Fruit fly (Drosophila melanogaster) whole organism, wandering third instar larva: ENCODE measurements around the gene CG6310.
A peak's percentile ranks its signal among the peaks of the same experiment; 100 is the strongest.

ENCODE experiments used
- Abd-B ChIP-seq: fragments of >200 bp; optimal IDR thresholded peaks from 2 replicates; lab custom pipeline; 2017; ENCODE audit warnings: missing biosample characterization, missing genetic modification characterization
- CG32264 ChIP-seq: fragments of 200-800 bp; sonication (Bioruptor generic); optimal IDR thresholded peaks from 2 replicates; lab custom pipeline; 2016; ENCODE audit warnings: missing biosample characterization, missing genetic modification characterization
- CG9705 ChIP-seq: fragments of 200-800 bp; sonication (Bioruptor generic); optimal IDR thresholded peaks from 2 replicates; lab custom pipeline; 2018; ENCODE audit warnings: missing biosample characterization, mild to moderate bottlenecking, missing genetic modification characterization
- CrebA ChIP-seq: fragments of 200-800 bp; sonication (Bioruptor generic); optimal IDR thresholded peaks from 2 replicates; lab custom pipeline; 2016; ENCODE audit warnings: missing biosample characterization, mild to moderate bottlenecking, missing genetic modification characterization, borderline replicate concordance
- Dif ChIP-seq: fragments of 200-275, 200-300 bp; sonication (Bioruptor generic); optimal IDR thresholded peaks from 2 replicates; lab custom pipeline; 2018; ENCODE audit warnings: missing biosample characterization, missing genetic modification characterization; ENCODE audit not compliant: partially characterized antibody
- HLH106 ChIP-seq: fragments of 200-800 bp; optimal IDR thresholded peaks from 3 replicates; lab custom pipeline; 2019; ENCODE audit warnings: missing biosample characterization, mild to moderate bottlenecking, missing genetic modification characterization, moderate library complexity
- Hr83 ChIP-seq: fragments of 200-300 bp; sonication (Bioruptor generic); optimal IDR thresholded peaks from 2 replicates; lab custom pipeline; 2016; ENCODE audit warnings: missing biosample characterization, mild to moderate bottlenecking, missing genetic modification characterization, moderate library complexity; ENCODE audit not compliant: poor library complexity, severe bottlenecking
- Mio ChIP-seq: sonication (Bioruptor generic); optimal IDR thresholded peaks from 2 replicates; lab custom pipeline; 2016; ENCODE audit warnings: missing biosample characterization, missing genetic modification characterization
- Myc ChIP-seq: fragments of >200 bp; optimal IDR thresholded peaks from 2 replicates; lab custom pipeline; 2017
- N ChIP-seq: fragments of >200 bp; optimal IDR thresholded peaks from 2 replicates; lab custom pipeline; 2018; ENCODE audit warnings: missing biosample characterization, missing external identifiers, missing genetic modification characterization
- OdsH ChIP-seq: fragments of 200-800 bp; sonication (Bioruptor generic); optimal IDR thresholded peaks from 2 replicates; lab custom pipeline; 2016; ENCODE audit warnings: missing biosample characterization, mild to moderate bottlenecking, missing genetic modification characterization
- Rel ChIP-seq, 2 experiments: fragments of 200-800 bp; sonication (Bioruptor generic) in 1 of 2; optimal IDR thresholded peaks; 2 replicates in 1 of 2; 3 replicates in 1 of 2; lab custom pipeline; 2016 to 2019; ENCODE audit warnings: mild to moderate bottlenecking in 2 of 2, missing biosample characterization in 2 of 2, missing genetic modification characterization in 2 of 2, moderate library complexity in 1 of 2
- Sp1 ChIP-seq: fragments of 200-800 bp; sonication (Bioruptor generic); optimal IDR thresholded peaks from 3 replicates; lab custom pipeline; 2019; ENCODE audit warnings: missing biosample characterization, mild to moderate bottlenecking, missing genetic modification characterization, moderate library complexity
- Vsx2 ChIP-seq: fragments of 200-300, 225-300 bp; sonication (Bioruptor generic); optimal IDR thresholded peaks from 2 replicates; lab custom pipeline; 2018; ENCODE audit warnings: missing biosample characterization, missing genetic modification characterization; ENCODE audit not compliant: partially characterized antibody
- br ChIP-seq: fragments of 200-800 bp; sonication (Bioruptor generic); optimal IDR thresholded peaks from 2 replicates; lab custom pipeline; 2016; ENCODE audit warnings: missing biosample characterization, missing genetic modification characterization
- brk ChIP-seq: fragments of 200-800 bp; sonication (Bioruptor generic); optimal IDR thresholded peaks from 2 replicates; lab custom pipeline; 2016; ENCODE audit warnings: missing biosample characterization, mild to moderate bottlenecking, missing genetic modification characterization
- dl ChIP-seq, 2 experiments: fragments of 175-275, 200-275 bp in 1 of 2; fragments of 200-275 bp in 1 of 2; sonication (Bioruptor generic); optimal IDR thresholded peaks; lab custom pipeline; 2018; ENCODE audit warnings: mild to moderate bottlenecking in 2 of 2, missing biosample characterization in 2 of 2, missing genetic modification characterization in 2 of 2, moderate library complexity in 2 of 2; ENCODE audit not compliant: partially characterized antibody in 2 of 2, insufficient read depth in 1 of 2
- dmrt93B ChIP-seq: fragments of 200-800 bp; sonication (Bioruptor generic); optimal IDR thresholded peaks from 2 replicates; lab custom pipeline; 2018; ENCODE audit warnings: missing biosample characterization, mild to moderate bottlenecking, missing genetic modification characterization
- dsf ChIP-seq: sonication (Bioruptor generic); optimal IDR thresholded peaks from 2 replicates; lab custom pipeline; 2016; ENCODE audit warnings: missing biosample characterization, missing genetic modification characterization, borderline replicate concordance
- ey ChIP-seq: fragments of 200-800 bp; sonication (Bioruptor generic); optimal IDR thresholded peaks from 2 replicates; lab custom pipeline; 2016; ENCODE audit warnings: missing biosample characterization, missing genetic modification characterization
- foxo ChIP-seq, 2 experiments: fragments of 200-800 bp; sonication (Bioruptor generic); optimal IDR thresholded peaks; 2 replicates in 1 of 2; 3 replicates in 1 of 2; lab custom pipeline; 2016 to 2017; ENCODE audit warnings: missing biosample characterization in 2 of 2, missing genetic modification characterization in 2 of 2
- fru ChIP-seq: fragments of 200-800 bp; sonication (Bioruptor generic); optimal IDR thresholded peaks from 3 replicates; lab custom pipeline; 2016; ENCODE audit warnings: missing biosample characterization, mild to moderate bottlenecking, missing genetic modification characterization
- h ChIP-seq: fragments of 200-800 bp; sonication (Bioruptor generic); optimal IDR thresholded peaks from 3 replicates; lab custom pipeline; 2016; ENCODE audit warnings: missing biosample characterization, mild to moderate bottlenecking, missing genetic modification characterization
- jim ChIP-seq: fragments of 175-275, 200-325 bp; sonication (Bioruptor generic); optimal IDR thresholded peaks from 2 replicates; lab custom pipeline; 2016; ENCODE audit warnings: missing biosample characterization, mild to moderate bottlenecking, missing genetic modification characterization
- lola ChIP-seq: fragments of >200 bp; optimal IDR thresholded peaks from 2 replicates; lab custom pipeline; 2017; ENCODE audit warnings: missing biosample characterization, missing genetic modification characterization
- pan ChIP-seq: fragments of >200 bp; optimal IDR thresholded peaks from 2 replicates; lab custom pipeline; 2017
- psq ChIP-seq: fragments of 200-800 bp; sonication (Bioruptor generic); optimal IDR thresholded peaks from 3 replicates; lab custom pipeline; 2017; ENCODE audit warnings: missing biosample characterization, mild to moderate bottlenecking, missing genetic modification characterization, moderate library complexity
- rgr ChIP-seq: fragments of 200-800 bp; sonication (Bioruptor generic); optimal IDR thresholded peaks from 3 replicates; lab custom pipeline; 2016; ENCODE audit warnings: missing biosample characterization, mild to moderate bottlenecking, missing genetic modification characterization
- sage ChIP-seq: fragments of 200-800 bp; sonication (Bioruptor generic); optimal IDR thresholded peaks from 2 replicates; lab custom pipeline; 2016; ENCODE audit warnings: missing biosample characterization, mild to moderate bottlenecking, missing genetic modification characterization
- sv ChIP-seq: fragments of 200-800 bp; sonication (Bioruptor generic); optimal IDR thresholded peaks from 3 replicates; lab custom pipeline; 2016; ENCODE audit warnings: missing biosample characterization, missing genetic modification characterization
- tai ChIP-seq: sonication (Bioruptor generic); optimal IDR thresholded peaks from 2 replicates; lab custom pipeline; 2016; ENCODE audit warnings: missing biosample characterization, missing genetic modification characterization
- usp ChIP-seq: fragments of >200 bp; optimal IDR thresholded peaks from 2 replicates; lab custom pipeline; 2017; ENCODE audit warnings: missing biosample characterization, missing genetic modification characterization
- woc ChIP-seq: sonication (Bioruptor generic); optimal IDR thresholded peaks from 2 replicates; lab custom pipeline; 2016; ENCODE audit warnings: missing biosample characterization, mild to moderate bottlenecking, missing genetic modification characterization

The CG6310 gene

dm6 chr3L:11033327-11033975 lies 36.2 kb downstream of the CG6310 start (continued):
- TF ChIP-seq usp (GFP tag; lab: Kevin White, UChicago) (no peak), lola (GFP tag; lab: Kevin White, UChicago) (no peak), Sp1 (peak; percentile 79), N (no peak), pan (lab: Kevin White, UChicago) (no peak), tai (GFP tag; lab: Kevin White, UChicago) (no peak), Hr83 (GFP tag; lab: Kevin White, UChicago) (peak; percentile 20)
- TF ChIP-seq, all 38 proteins: peak for 19

DNA sequence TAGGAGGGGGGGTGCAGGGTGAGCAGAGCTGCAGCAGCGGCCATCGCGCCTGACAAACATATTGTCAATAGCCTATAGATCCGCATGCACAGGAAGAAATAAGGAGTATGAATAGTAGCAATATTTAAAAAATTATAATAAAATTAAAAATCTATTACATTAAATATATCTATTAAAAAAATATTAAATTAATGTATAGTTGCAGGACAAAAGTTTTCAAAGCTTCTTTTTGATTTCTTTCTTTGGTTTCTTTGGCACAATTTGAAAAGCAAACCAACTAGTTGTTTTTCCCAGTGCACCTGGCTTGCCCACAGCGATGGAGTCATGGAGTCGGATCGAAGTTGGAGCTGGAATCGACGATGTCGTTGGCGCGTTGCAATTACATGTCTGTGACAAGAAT lies 37.9 kb downstream of the CG6310 start:
- TF ChIP-seq Sp1 (no peak), br (GFP tag; lab: Kevin White, UChicago) (no peak), Rel (GFP tag; optimal IDR thresholded peaks at IDR 0.05; lab: Kevin White, UChicago) (no peak), Rel (tag; optimal IDR thresholded peaks at IDR 0.05; lab: Kevin White, UChicago) (no peak), lola (GFP tag; lab: Kevin White, UChicago) (no peak), CG9705 (GFP tag; lab: Kevin White, UChicago) (no peak), psq (GFP tag; lab: Kevin White, UChicago) (no peak), sv (GFP tag; lab: Kevin White, UChicago) (no peak), OdsH (GFP tag; lab: Kevin White, UChicago) (no peak), jim (GFP tag; lab: Kevin White, UChicago) (no peak), brk (GFP tag; lab: Kevin White, UChicago) (no peak), h (no peak), dmrt93B (GFP tag; lab: Kevin White, UChicago) (no peak), sage (GFP tag; lab: Kevin White, UChicago) (no peak), Mio (GFP tag; lab: Kevin White, UChicago) (no peak), HLH106 (tag; lab: Kevin White, UChicago) (peak; percentile 6), foxo (GFP tag; optimal IDR thresholded peaks at IDR 0.05; lab: Kevin White, UChicago) (peak in 1 of 2 experiments; percentile 11)

DNA sequence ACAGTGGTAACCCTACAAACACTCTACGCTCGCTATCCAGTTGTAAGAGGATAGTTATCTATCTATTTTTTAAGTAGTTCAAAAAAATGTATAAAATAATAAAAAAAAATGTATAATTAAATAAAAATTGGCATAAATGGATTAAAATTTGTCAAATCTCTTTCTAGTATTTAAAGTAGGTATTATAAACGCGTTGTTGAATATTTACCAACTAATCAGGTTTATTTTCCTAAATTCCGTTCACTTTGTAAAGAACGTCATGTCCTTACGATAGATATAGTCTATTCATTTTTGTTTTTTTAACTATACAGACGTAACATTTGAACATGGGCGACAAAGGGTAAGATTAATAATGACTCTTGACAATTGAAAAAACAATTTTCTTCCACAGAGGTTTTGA lies 42.4 kb downstream of the CG6310 start, which contains the start of gene CG32081:
Gene CG32081, plus strand, starts transcription at position 301 of the 400 bp plus-strand sequence.
- no peak for TF ChIP-seq psq (GFP tag; lab: Kevin White, UChicago)
- no peak for TF ChIP-seq CG32264 (GFP tag; lab: Kevin White, UChicago)
- no peak for TF ChIP-seq Mio (GFP tag; lab: Kevin White, UChicago)
- TF ChIP-seq jim (GFP tag; lab: Kevin White, UChicago), result no peak
- TF ChIP-seq h, result no peak
- no peak for TF ChIP-seq sage (GFP tag; lab: Kevin White, UChicago)
- no peak for TF ChIP-seq CG9705 (GFP tag; lab: Kevin White, UChicago)
- TF ChIP-seq N, result no peak
- no peak for TF ChIP-seq pan (lab: Kevin White, UChicago)
- no peak for TF ChIP-seq ey
- TF ChIP-seq Vsx2 (GFP tag; lab: Kevin White, UChicago), result no peak
- no peak for TF ChIP-seq Myc (lab: Kevin White, UChicago)
- no peak for TF ChIP-seq woc (GFP tag; lab: Kevin White, UChicago)
- TF ChIP-seq dl (GFP tag; optimal IDR thresholded peaks at IDR 0.05; lab: Kevin White, UChicago; ENCODE audit: insufficient read depth in 1 of 2, partially characterized antibody in 2 of 2), result no peak
- TF ChIP-seq Sp1, result no peak

DNA sequence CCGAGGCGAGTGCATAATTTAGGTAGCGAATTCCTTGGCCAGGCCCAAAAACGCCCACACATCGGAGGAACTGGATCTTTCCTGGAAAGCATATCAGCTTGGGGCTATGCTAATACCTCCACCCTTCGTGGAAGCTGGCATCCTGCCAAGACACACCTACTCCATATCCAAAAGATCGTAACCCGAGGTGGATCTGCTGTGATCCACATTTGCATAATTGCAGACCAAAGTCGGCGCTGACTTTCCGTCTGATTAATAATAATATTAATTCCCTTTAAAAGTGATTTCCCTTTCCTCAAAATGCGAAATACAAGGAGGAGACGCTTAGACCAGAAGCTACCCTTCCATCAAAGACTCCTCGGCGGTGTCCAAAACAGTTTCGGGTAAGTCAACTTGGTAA lies 44.4 kb downstream of the CG6310 start, which contains the start of gene CG32079:
Gene CG32079, plus strand, starts transcription at position 301 of the 400 bp plus-strand sequence.
- TF ChIP-seq CG32264 (GFP tag; lab: Kevin White, UChicago), result no peak
- TF ChIP-seq Sp1, result no peak
- no peak for TF ChIP-seq Vsx2 (GFP tag; lab: Kevin White, UChicago)
- TF ChIP-seq lola (GFP tag; lab: Kevin White, UChicago), result no peak
- no peak for TF ChIP-seq ey
- no peak for TF ChIP-seq Abd-B
- no peak for TF ChIP-seq dsf
- TF ChIP-seq rgr (GFP tag; lab: Kevin White, UChicago), result no peak
- no peak for TF ChIP-seq jim (GFP tag; lab: Kevin White, UChicago)
- no peak for TF ChIP-seq usp (GFP tag; lab: Kevin White, UChicago)
- no peak for TF ChIP-seq woc (GFP tag; lab: Kevin White, UChicago)
- no peak for TF ChIP-seq h
- no peak for TF ChIP-seq fru (GFP tag; lab: Kevin White, UChicago)
- TF ChIP-seq Hr83 (GFP tag; lab: Kevin White, UChicago), result no peak
- no peak for TF ChIP-seq CrebA (GFP tag; lab: Kevin White, UChicago)
- TF ChIP-seq HLH106 (tag; lab: Kevin White, UChicago), result no peak
- TF ChIP-seq psq (GFP tag; lab: Kevin White, UChicago), result no peak
- no peak for TF ChIP-seq Dif (GFP tag; lab: Kevin White, UChicago)
